Worm (Caenorhabditis elegans): ENCODE measurements around the gene acs-6.

DNA sequence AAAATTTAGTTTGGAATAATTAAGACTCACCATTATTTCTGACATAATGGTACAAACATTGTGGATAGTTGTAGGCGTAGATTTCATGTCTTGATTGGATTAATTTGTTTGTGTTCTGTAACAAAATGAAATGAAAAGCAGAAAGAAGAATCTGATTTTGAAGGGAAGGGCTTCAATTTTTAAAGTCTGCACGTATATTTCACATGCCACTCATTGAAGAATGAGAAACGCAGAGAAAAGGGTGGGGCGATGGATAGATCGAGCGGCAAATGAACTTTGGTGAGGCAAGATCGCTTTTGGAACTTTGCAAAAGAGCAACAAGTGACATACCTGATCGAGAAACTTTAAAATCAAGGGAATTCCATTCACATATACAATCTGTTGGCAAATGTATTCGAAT, 40.5 kb downstream of the acs-6 start:
- TF ChIP-seq pha-4 (tag; optimal IDR thresholded peaks at IDR 0.05) (no peak), unc-62 (GFP tag; optimal IDR thresholded peaks at IDR 0.05) (no peak), nhr-28 (tag; optimal IDR thresholded peaks at IDR 0.05) (no peak), nhr-237 (tag; optimal IDR thresholded peaks at IDR 0.05) (no peak), snpc-4 (tag; optimal IDR thresholded peaks at IDR 0.05) (no peak), jun-1 (tag; optimal IDR thresholded peaks at IDR 0.05) (no peak), skn-1 (tag; optimal IDR thresholded peaks at IDR 0.05) (no peak), ama-1 (optimal IDR thresholded peaks at IDR 0.05) (no peak), hmg-11 (tag; optimal IDR thresholded peaks at IDR 0.05) (no peak), egl-27 (tag; optimal IDR thresholded peaks at IDR 0.05) (no peak)
